Worm (Caenorhabditis elegans): ENCODE results near the gene ZK688.4.

ZK688.4 gene

DNA sequence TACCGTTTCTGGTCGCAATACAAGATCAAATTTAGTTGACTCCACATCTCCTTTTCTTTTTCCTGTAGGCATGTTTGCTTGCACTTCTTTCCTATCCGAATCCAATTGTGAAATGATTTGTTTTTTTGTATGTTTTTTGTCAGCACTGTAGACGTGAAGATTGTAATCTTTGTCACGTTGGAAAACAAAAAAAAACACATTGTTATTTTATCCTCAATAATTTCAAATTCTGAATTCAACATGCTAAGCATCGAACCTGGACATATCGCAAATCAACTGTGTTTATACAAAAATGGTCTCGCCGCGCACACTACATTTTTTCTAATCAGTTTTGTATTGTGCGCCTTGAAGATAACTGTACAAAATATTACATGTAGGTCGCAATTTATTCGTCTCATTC, 18.7 kb downstream of the ZK688.4 start, which contains the start of gene ZK688.12:
Gene ZK688.12 (minus strand): TSS at position 101 of the 400 bp plus-strand sequence.
- TF ChIP-seq hlh-30 (tag; optimal IDR thresholded peaks at IDR 0.05; ENCODE audit: insufficient read depth) (no peak), gei-8 (GFP tag; optimal IDR thresholded peaks at IDR 0.05) (no peak), nhr-76 (tag; optimal IDR thresholded peaks at IDR 0.05) (no peak), nhr-111 (GFP tag; optimal IDR thresholded peaks at IDR 0.05) (no peak), nhr-6 (tag; optimal IDR thresholded peaks at IDR 0.05) (no peak), lin-38 (GFP tag; IDR thresholded peaks at IDR 0.05) (no peak), mxl-2 (GFP tag; conservative IDR thresholded peaks at IDR 0.05) (no peak), madf-9 (GFP tag; conservative IDR thresholded peaks at IDR 0.05) (no peak), mdl-1 (tag; optimal IDR thresholded peaks at IDR 0.05) (no peak)

DNA sequence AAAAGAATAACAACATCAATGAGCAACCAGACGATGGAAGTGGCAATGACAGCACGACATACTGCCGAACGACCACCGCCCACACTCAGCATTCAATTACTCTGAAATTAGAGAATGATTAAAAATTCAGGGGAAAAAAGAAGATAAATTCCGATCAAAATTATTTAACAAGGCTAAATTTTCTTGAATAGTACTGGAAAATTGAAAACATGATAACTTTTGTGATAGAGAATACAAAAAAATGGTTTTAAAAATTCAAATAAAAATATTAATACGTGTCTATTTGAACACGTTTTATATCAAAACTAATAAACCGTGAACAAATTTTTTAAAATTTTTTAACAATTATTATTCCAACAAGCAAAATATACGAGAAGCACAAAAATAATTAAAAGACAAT, 22.8 kb downstream of the ZK688.4 start, which contains the start of gene gly-3:
Gene gly-3 (minus strand): TSS at position 101 of the 400 bp plus-strand sequence.
- TF ChIP-seq php-3 (GFP tag; IDR thresholded peaks at IDR 0.05) (no peak), vab-7 (GFP tag; IDR thresholded peaks at IDR 0.05) (no peak)

DNA sequence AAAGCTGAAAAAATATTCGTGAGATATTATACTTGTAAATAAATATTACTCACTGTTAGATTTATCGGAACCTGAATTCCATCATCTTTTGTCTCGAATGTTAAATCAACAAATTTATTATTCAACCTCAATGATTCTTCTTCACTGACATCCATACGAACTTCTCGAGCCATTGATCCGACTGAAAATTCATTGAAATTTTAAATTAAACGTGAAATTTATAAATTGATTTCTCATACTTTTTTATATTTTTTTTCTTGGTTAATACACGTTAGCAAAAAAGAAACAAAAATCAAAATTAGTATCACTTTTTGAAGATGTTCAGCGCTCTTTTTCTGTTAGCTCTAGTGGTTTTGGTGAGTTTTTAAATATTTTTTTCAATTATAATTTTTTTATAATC, 25.0 kb downstream of the ZK688.4 start, which contains the start of gene C29E4.14:
Gene C29E4.14 (plus strand): TSS at position 301 of the 400 bp plus-strand sequence.
- TF ChIP-seq daf-8 (GFP tag; IDR thresholded peaks at IDR 0.05) (no peak), ceh-20 (GFP tag; IDR thresholded peaks at IDR 0.05) (no peak), Y5F2A.4 (GFP tag; optimal IDR thresholded peaks at IDR 0.05) (no peak), egl-43 (GFP tag; IDR thresholded peaks at IDR 0.05) (no peak), gei-8 (GFP tag; optimal IDR thresholded peaks at IDR 0.05) (no peak), daf-12 (tag; optimal IDR thresholded peaks at IDR 0.05) (no peak), nhr-25 (tag; optimal IDR thresholded peaks at IDR 0.05; ENCODE audit: borderline replicate concordance, insufficient read depth) (no peak), mes-2 (tag; optimal IDR thresholded peaks at IDR 0.05; ENCODE audit: poor library complexity, severe bottlenecking) (no peak), lin-38 (GFP tag; IDR thresholded peaks at IDR 0.05) (no peak), nhr-28 (tag; optimal IDR thresholded peaks at IDR 0.05) (no peak), lin-29 (GFP tag; IDR thresholded peaks at IDR 0.05) (no peak), mxl-3 (GFP tag; optimal IDR thresholded peaks at IDR 0.05) (no peak), D1046.2 (GFP tag; IDR thresholded peaks at IDR 0.05) (no peak), unc-130 (GFP tag; optimal IDR thresholded peaks at IDR 0.05) (no peak)

DNA sequence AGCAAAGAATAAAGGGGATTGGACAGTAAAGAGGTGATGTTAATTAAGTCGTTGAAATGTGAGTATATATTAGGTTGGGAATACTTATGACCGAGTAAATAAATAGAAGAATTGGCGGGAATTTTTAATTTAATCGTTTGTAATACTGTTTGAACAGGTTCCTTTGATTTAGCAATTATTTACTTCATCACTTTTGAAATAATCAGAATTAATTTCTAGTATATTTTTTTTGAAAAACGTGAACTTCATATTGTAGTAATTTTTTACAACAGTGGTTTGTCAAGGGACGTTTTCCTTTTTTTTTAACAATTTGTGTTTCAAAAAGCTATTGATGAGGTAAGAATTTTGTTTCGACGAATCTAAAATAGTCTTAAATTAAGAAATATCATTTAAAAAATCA, 27.4 kb downstream of the ZK688.4 start, which contains the start of gene C29E4.17:
Gene C29E4.17 (plus strand): TSS at position 301 of the 400 bp plus-strand sequence.
- TF ChIP-seq pqm-1 (tag; optimal IDR thresholded peaks at IDR 0.05) (no peak), lin-29 (GFP tag; IDR thresholded peaks at IDR 0.05) (no peak), spr-1 (tag; optimal IDR thresholded peaks at IDR 0.05) (no peak), aha-1 (tag) (no peak), F44E2.7 (GFP tag; IDR thresholded peaks at IDR 0.05) (no peak), ctbp-1 (GFP tag; IDR thresholded peaks at IDR 0.05) (no peak), madf-5 (GFP tag; IDR thresholded peaks at IDR 0.05) (no peak), ceh-62 (tag; optimal IDR thresholded peaks at IDR 0.05) (no peak), egl-43 (GFP tag; IDR thresholded peaks at IDR 0.05) (no peak), nhr-76 (tag; optimal IDR thresholded peaks at IDR 0.05) (no peak), zip-11 (GFP tag; IDR thresholded peaks at IDR 0.05) (no peak), pha-4 (GFP tag; IDR thresholded peaks at IDR 0.05) (no peak), pha-4 (tag; optimal IDR thresholded peaks at IDR 0.05) (no peak), saeg-2 (GFP tag; IDR thresholded peaks at IDR 0.05) (no peak), gei-8 (GFP tag; optimal IDR thresholded peaks at IDR 0.05) (no peak), nhr-25 (tag; optimal IDR thresholded peaks at IDR 0.05; ENCODE audit: borderline replicate concordance, insufficient read depth) (no peak)

DNA sequence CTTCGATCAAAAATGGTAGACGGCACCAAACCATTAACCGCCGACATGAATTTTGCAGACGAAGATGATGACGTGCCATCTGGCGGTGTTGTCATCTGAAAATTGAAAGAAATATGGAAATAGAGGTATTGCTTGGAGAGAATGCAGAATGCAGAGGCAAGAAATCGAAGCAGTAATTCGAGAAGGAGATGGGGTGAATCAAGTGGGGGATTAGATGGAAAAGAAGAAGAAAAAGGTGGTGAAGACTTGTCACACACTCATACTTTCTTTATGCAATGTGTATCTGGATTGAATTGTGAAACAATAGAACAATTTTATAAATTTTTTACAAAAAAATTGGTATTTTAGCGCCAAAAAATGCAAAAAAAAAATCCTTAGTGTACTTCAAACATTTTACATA, 30.0 kb downstream of the ZK688.4 start, which contains the start of gene tag-250:
Gene tag-250 (minus strand): TSS at position 101 of the 400 bp plus-strand sequence.
- TF ChIP-seq unc-62 (GFP tag; optimal IDR thresholded peaks at IDR 0.05 in 1 of 2) (peak in 1 of 2 experiments; percentile 72), unc-62 (tag; optimal IDR thresholded peaks at IDR 0.05) (no peak), nhr-111 (GFP tag; optimal IDR thresholded peaks at IDR 0.05) (no peak)
